Fruit fly (Drosophila melanogaster) whole organism: ENCODE results near the gene CG44362.

Source experiments
- CG8478 ChIP-seq: fragments of >200 bp; optimal IDR thresholded peaks from 2 replicates; lab custom pipeline; 2018; ENCODE audit warnings: inconsistent platforms
- Dll ChIP-seq: fragments of >200 bp; optimal IDR thresholded peaks from 2 replicates; lab custom pipeline; 2017
- EcR ChIP-seq, 2 experiments: fragments of >200 bp; optimal IDR thresholded peaks; 2 replicates each; lab custom pipeline; 2017; ENCODE audit warnings: missing biosample characterization in 2 of 2, missing genetic modification characterization in 2 of 2, missing genetic modification reagents in 2 of 2
- pan ChIP-seq: fragments of >200 bp; optimal IDR thresholded peaks from 2 replicates; lab custom pipeline; 2017
- psq ChIP-seq: fragments of >200 bp; optimal IDR thresholded peaks from 2 replicates; lab custom pipeline; 2017
- usp ChIP-seq: fragments of >200 bp; optimal IDR thresholded peaks from 2 replicates; lab custom pipeline; 2017; ENCODE audit warnings: missing biosample characterization, missing genetic modification characterization, mixed read lengths

Gene CG44362

DNA sequence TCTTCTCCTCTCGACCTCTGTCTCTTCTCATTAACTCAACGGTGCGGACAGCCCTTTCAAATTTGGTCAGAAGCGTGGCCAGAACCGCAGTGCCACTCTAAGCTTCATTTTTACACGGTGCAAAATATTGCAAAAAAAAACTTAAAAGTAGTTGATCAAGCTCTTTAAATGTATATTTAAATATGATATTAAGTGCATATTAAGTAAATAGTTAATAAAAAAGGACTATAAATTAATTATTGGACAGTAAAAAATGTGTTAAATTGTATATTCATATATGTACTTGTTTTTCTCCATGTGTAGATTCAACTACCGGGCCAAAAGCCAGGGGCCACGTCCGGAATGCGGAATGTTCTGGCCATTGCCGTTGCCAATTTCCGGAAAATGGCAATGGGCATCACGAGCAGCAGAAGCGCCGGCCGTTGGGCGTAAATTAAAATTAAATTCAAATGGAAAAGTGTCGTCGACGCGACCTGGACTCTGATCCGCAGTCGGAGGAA lies at the start of gene CG44362:
Gene CG44362, plus strand, starts transcription at position 450 of the 500 bp plus-strand sequence.
- TF ChIP-seq usp (GFP tag; lab: Kevin White, UChicago) (no peak), pan (no peak), EcR (GFP tag; optimal IDR thresholded peaks at IDR 0.05; lab: Kevin White, UChicago) (no peak), CG8478 (no peak), Dll (lab: Kevin White, UChicago) (no peak), psq (lab: Kevin White, UChicago) (no peak)

DNA sequence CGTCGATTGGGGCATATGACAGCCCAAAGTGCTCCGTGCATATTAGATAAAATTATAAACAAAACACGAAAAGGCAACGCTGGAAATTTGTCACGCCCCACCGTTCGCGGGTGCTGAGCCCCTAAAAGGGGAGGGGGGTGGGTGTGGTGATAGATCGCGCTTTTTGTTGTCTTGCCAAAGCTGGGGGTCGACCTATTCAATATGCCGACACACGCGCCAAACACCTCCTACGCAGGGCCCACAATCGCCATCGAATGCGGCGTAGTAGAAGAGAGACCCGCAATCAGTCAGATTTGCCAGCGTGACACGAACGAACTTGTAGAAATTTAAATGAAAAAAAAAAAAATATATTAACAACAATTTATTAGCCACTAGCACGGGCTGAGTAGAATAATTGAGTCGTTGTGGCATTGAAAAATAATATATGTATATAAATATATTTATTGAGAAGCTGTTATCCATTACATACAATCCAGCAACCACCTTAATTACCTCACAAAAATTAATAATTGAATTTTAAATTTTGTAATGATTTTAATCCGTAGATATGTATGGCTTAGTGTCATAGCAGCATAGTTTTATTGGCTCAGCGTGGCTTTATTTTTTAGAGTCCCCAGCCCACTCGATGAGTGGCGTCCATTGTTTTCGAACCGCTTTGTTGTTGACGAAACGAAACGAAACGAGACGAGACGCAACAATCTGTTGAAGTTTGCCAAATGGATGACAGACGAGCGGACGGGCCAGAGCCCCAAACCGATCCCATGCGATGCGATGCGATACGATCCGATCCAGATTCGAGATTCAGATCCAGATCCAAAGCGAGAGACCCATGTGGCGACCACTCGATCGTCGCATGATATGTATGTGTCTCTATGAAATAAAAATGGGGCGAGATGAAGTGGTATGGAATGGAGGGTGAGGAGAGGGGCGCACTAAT lies 48.1 kb upstream of the CG44362 start:
- no peak for TF ChIP-seq EcR (GFP tag; optimal IDR thresholded peaks at IDR 0.05; lab: Kevin White, UChicago)
- TF ChIP-seq Dll (lab: Kevin White, UChicago), result no peak
- TF ChIP-seq psq (lab: Kevin White, UChicago), result no peak
- TF ChIP-seq usp (GFP tag; lab: Kevin White, UChicago), result no peak
- TF ChIP-seq CG8478, result no peak
- TF ChIP-seq pan, result no peak

DNA sequence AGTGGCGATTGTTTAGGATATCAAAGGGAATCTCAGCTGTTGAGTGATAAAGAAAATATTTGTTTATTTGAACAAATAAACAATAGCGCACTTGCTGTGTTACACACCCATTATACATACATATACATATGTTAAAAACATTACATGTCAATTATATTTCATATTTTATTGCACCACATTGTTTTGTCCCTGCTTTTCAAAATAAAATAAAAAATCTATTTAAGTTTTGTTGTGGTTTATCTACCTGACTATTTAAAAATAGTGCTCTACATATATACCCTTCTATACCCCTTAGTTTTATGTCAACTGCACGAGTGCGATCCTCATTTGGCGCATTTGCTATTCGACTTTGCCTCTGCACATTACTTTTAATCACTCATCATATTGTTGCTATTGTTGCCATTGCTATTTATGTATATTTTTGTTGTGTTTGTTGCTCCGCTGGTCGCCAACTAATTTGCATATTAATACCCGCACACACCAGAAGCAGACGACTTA lies 47.4 kb upstream of the CG44362 start:
- TF ChIP-seq psq (lab: Kevin White, UChicago) (no peak), CG8478 (no peak), usp (GFP tag; lab: Kevin White, UChicago) (no peak), pan (no peak), EcR (GFP tag; optimal IDR thresholded peaks at IDR 0.05; lab: Kevin White, UChicago) (no peak), Dll (lab: Kevin White, UChicago) (no peak)

DNA sequence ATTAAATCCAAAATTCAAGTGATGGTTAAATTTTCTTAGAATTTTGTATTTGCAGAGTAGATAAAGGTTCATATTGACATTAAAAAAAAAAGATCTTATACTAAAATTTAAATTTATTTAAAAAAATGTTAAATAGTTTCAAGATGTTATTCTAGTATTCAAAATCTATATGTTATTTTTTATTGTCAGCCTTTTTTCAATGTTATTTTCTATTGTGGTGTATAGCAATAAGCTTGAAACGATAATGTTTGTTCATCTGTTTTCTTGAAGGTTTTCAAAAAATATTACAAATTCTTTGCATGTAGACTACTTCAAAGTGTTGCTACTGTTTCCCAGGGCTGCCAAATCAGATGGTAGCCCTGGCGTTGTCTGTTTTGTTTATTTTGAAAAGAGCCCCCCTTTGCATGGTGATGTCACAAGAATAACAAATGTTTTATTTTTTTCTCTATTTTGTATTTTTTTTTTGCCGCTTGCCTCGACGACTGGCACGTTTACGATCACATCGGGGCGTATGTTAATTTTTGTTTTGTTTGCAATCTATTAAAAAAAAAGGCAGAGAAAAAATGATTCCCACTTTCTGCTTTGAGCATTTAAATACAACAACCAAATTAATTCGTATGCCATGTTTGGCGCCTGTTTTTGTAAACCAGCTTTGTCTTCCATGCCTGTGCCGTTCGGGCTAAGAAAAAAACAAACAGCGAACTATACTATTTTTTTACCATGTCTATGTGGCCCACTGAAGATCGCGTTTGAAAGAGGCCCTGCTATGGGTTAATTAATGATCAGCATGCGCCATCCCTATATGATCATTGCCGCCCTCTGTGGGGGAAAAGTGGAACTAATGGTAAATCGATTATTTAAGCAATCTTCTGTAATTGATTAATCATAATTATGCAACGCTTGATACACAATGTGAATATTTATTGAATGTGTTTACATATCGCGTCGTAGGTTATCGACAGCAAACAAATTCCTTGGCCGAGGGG lies 46.4 kb upstream of the CG44362 start:
- TF ChIP-seq CG8478 (no peak), EcR (GFP tag; optimal IDR thresholded peaks at IDR 0.05; lab: Kevin White, UChicago) (no peak), Dll (lab: Kevin White, UChicago) (no peak), usp (GFP tag; lab: Kevin White, UChicago) (no peak), pan (no peak), psq (lab: Kevin White, UChicago) (no peak)

DNA sequence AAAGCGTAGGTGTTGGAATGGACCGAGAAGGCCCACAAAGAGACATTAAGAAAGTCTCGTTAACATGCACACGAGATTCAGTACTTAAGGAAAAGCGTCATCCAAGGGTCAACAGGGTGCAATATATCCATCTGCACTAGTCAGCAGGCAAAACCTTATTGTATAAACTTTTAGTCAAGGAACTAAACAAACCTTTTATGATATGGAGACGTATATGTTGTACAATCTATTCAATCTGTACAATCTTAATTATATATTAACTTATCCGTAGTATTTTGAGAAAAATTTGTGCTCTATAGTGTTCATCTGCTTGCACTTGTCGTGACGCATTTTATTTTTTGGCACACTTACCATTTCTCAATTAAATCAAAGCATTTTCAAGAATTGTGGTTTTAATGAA lies 45.6 kb upstream of the CG44362 start:
- no peak for TF ChIP-seq pan
- TF ChIP-seq usp (GFP tag; lab: Kevin White, UChicago), result no peak
- TF ChIP-seq CG8478, result no peak
- no peak for TF ChIP-seq psq (lab: Kevin White, UChicago)

DNA sequence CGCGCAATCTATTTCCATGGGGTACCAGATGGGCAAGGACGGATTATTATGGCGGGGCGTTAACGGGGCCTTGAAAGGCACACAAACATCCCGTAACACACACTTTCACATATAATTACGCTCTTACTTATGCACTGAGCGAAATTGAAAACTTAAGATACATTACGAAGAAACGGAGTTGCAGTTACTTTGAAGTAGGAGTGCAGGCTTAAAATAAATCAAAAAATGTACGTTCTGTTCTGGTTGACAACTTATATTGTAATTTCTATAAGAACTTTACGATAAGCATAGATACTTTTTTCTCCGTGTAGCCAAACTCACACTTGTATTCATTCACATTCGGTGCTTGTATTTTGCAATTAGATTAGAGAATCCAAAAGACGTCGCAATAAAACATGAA lies 44.3 kb upstream of the CG44362 start:
- TF ChIP-seq EcR (GFP tag; optimal IDR thresholded peaks at IDR 0.05; lab: Kevin White, UChicago) (no peak), usp (GFP tag; lab: Kevin White, UChicago) (no peak), psq (lab: Kevin White, UChicago) (no peak), CG8478 (no peak), pan (no peak), Dll (lab: Kevin White, UChicago) (no peak)

DNA sequence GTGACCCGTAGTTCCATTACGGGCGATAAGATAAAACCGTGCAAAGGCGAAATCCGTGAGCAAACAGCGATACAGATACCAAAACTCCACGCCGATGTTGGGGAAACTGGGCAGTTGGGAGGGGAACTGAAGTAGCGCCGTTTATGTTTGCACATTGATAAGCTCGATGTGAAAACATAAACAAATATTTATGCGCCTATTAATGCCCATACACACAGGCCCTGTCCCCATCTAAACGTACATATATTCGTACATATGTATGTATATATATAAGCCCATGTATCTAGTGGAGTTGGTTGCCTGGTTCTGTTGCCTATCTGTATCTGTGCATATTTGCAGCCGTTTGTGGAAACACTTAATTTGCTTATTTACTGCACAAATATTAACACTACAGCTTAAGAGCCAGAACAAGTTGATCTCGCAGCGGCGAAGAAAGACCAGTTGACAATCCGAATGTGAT lies 43.0 kb upstream of the CG44362 start:
- TF ChIP-seq EcR (GFP tag; optimal IDR thresholded peaks at IDR 0.05; lab: Kevin White, UChicago) (peak in 1 of 2 experiments; percentile 9), CG8478 (no peak), pan (no peak), usp (GFP tag; lab: Kevin White, UChicago) (no peak), psq (lab: Kevin White, UChicago) (no peak)

DNA sequence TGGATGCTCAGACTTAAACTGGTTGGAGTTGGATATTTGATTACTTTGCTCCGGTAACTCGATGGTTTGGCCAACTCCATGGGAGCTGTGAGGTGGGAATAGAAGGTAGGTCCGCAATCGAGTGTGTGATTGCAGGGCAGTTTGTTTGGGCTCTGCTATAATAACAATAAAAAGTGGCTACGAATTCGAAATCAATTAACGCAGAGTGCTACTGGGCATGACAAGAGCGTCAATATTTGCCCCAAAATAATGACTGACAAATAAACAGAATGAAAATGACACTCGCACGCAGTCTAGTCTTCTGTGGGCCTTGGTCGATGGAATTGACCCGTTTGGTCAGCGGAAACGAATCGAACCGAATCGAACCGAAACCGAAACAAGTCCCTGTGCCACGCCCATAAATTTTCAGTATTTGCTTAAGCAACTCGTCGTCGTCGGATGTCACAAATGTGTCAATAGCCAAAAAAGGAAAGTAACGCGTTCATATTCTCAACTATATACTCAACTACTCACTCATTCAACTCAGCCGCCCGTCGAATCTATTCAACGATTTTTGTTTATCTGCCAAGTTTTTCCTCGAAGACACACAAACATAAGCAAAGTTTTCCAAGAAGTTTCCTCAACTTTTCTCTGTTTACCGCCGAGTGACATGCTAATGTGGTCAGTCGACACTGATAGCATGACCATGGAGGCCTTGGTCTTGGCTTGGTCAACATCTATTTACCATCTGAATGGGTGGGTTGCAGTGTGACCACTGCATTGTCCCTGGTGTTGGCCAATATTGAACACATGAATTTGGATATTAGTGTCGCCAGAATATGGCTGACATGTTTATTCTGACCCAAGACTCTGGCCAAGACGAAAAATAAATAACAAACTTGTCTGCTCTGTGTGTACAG lies 41.7 kb upstream of the CG44362 start:
- no peak for TF ChIP-seq psq (lab: Kevin White, UChicago)
- no peak for TF ChIP-seq EcR (GFP tag; optimal IDR thresholded peaks at IDR 0.05; lab: Kevin White, UChicago)
- TF ChIP-seq pan, result no peak
- TF ChIP-seq usp (GFP tag; lab: Kevin White, UChicago), result no peak
- no peak for TF ChIP-seq Dll (lab: Kevin White, UChicago)
- no peak for TF ChIP-seq CG8478

DNA sequence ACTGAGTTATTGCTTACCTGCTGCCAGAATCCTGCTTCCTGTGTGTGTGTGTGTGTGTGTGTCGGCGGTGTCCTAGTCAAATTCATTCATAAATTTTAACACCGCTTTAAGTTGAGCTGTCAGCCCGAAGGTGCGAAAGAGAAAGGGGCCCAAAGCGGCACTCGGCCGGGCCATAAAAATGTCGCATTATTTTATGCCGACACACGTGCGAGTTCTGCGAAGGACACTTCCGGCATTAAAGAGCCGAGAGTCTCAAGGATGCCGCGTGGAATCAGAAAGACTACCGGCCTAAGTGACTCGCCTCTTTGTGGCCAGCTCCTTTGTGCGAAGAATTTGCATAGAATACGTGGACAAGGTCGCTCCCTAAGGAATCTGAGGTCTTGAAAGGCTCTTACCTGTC lies 40.3 kb upstream of the CG44362 start:
- TF ChIP-seq pan (no peak), usp (GFP tag; lab: Kevin White, UChicago) (no peak), psq (lab: Kevin White, UChicago) (no peak), CG8478 (no peak), Dll (lab: Kevin White, UChicago) (no peak), EcR (GFP tag; optimal IDR thresholded peaks at IDR 0.05; lab: Kevin White, UChicago) (no peak)

DNA sequence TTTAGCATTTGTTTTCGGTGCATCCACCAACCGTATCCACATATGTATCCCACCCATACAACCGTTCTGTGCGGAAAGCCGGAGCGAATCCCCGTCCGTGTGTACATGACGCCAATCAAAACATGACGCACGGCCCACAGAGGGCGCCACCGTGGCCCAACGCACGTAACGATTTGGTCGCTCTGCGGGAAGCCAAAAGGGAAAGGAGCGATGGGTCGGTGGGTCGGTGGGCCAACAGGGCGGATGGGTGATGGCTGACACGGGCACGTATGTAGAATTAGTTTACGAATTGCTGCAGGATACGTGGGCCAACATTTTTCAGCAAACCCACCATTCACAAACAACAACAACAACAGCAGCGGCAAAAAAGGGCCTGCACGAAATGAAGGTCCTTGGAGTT lies 38.6 kb upstream of the CG44362 start:
- TF ChIP-seq Dll (lab: Kevin White, UChicago), result no peak
- no peak for TF ChIP-seq pan
- no peak for TF ChIP-seq CG8478
- TF ChIP-seq EcR (GFP tag; optimal IDR thresholded peaks at IDR 0.05; lab: Kevin White, UChicago), result no peak
- no peak for TF ChIP-seq usp (GFP tag; lab: Kevin White, UChicago)
- TF ChIP-seq psq (lab: Kevin White, UChicago), result no peak
